Worm (Caenorhabditis elegans): Measurements from ENCODE around the gene Y45F10B.9.
"Not testable (repeated sequence)": the region's sequence is repeated elsewhere in the genome, so short reads cannot be mapped to it uniquely, and the experiment has no call there.

Gene Y45F10B.9

ce11 chrIV:13597813-13598212 lies at the start of gene Y45F10B.9:
Gene Y45F10B.9 (minus strand): TSS chrIV:13597913.
- TF ChIP-seq mab-5, elt-3, ceh-39 (tag; optimal IDR thresholded peaks at IDR 0.05): not testable (repeated sequence)

ce11 chrIV:13645823-13646222 lies 48.1 kb upstream of the Y45F10B.9 start, which contains the start of gene srz-29:
Gene srz-29 (minus strand): TSS chrIV:13645923.
- TF ChIP-seq flh-1 (GFP tag; optimal IDR thresholded peaks at IDR 0.05) (no peak), nhr-76 (tag; optimal IDR thresholded peaks at IDR 0.05) (no peak), mep-1 (tag; optimal IDR thresholded peaks at IDR 0.05) (no peak), elt-3 (tag; optimal IDR thresholded peaks at IDR 0.05) (no peak)

ce11 chrIV:13639027-13639426 lies 41.3 kb upstream of the Y45F10B.9 start, which contains the start of gene ugt-22:
Gene ugt-22 (plus strand): TSS chrIV:13639260.
- TF ChIP-seq nhr-76 (tag; optimal IDR thresholded peaks at IDR 0.05): no peak
- TF ChIP-seq ceh-83 (GFP tag; optimal IDR thresholded peaks at IDR 0.05): no peak
- TF ChIP-seq M03D4.4 (tag; optimal IDR thresholded peaks at IDR 0.05): no peak
- no peak for TF ChIP-seq mls-2 (tag; optimal IDR thresholded peaks at IDR 0.05)
- TF ChIP-seq flh-1 (GFP tag; optimal IDR thresholded peaks at IDR 0.05): no peak
- no peak for TF ChIP-seq unc-62 (GFP tag; optimal IDR thresholded peaks at IDR 0.05)
- no peak for TF ChIP-seq ceh-43 (GFP tag; optimal IDR thresholded peaks at IDR 0.05)
- TF ChIP-seq lin-32 (GFP tag; optimal IDR thresholded peaks at IDR 0.05): no peak
- TF ChIP-seq ceh-39 (tag; optimal IDR thresholded peaks at IDR 0.05): no peak
- no peak for TF ChIP-seq lin-13 (tag; optimal IDR thresholded peaks at IDR 0.05)
- no peak for TF ChIP-seq bed-3 (GFP tag; optimal IDR thresholded peaks at IDR 0.05)
- no peak for TF ChIP-seq nhr-12 (tag; optimal IDR thresholded peaks at IDR 0.05)
- no peak for TF ChIP-seq unc-120 (tag; optimal IDR thresholded peaks at IDR 0.05; ENCODE audit: poor library complexity, severe bottlenecking)
- TF ChIP-seq nhr-237 (tag; optimal IDR thresholded peaks at IDR 0.05): no peak
- no peak for TF ChIP-seq elt-1 (tag; optimal IDR thresholded peaks at IDR 0.05; ENCODE audit: borderline replicate concordance, insufficient read depth)
- no peak for TF ChIP-seq lsy-2 (tag; optimal IDR thresholded peaks at IDR 0.05)
- no peak for TF ChIP-seq mep-1 (tag; optimal IDR thresholded peaks at IDR 0.05)

- TF ChIP-seq zip-8 (tag; optimal IDR thresholded peaks at IDR 0.05) (no peak), ceh-83 (GFP tag; optimal IDR thresholded peaks at IDR 0.05) (no peak), sptf-1 (tag; optimal IDR thresholded peaks at IDR 0.05) (no peak), nhr-2 (tag; optimal IDR thresholded peaks at IDR 0.05) (no peak), bed-3 (GFP tag; optimal IDR thresholded peaks at IDR 0.05) (no peak)
These were observed 39.3 kb upstream of the Y45F10B.9 start, which contains the start of gene C08F11.7 for ce11 chrIV:13636975-13637374. Gene C08F11.7 (plus strand): TSS chrIV:13637275.

- no peak for TF ChIP-seq ceh-39 (tag; optimal IDR thresholded peaks at IDR 0.05)
These were observed 35.5 kb upstream of the Y45F10B.9 start, which contains the start of gene fbxa-98 for ce11 chrIV:13633165-13633564. Gene fbxa-98 (plus strand): TSS chrIV:13633407.

ce11 chrIV:13632613-13633012 lies 34.9 kb upstream of the Y45F10B.9 start:
- no peak for TF ChIP-seq unc-62 (GFP tag; optimal IDR thresholded peaks at IDR 0.05)
- TF ChIP-seq nhr-76 (tag; optimal IDR thresholded peaks at IDR 0.05): no peak
- no peak for TF ChIP-seq lsy-2 (tag; optimal IDR thresholded peaks at IDR 0.05)
- no peak for TF ChIP-seq zip-8 (tag; optimal IDR thresholded peaks at IDR 0.05)
- no peak for TF ChIP-seq lin-32 (GFP tag; optimal IDR thresholded peaks at IDR 0.05)
- TF ChIP-seq ces-1 (GFP tag; optimal IDR thresholded peaks at IDR 0.05): no peak
- no peak for TF ChIP-seq ceh-43 (GFP tag; optimal IDR thresholded peaks at IDR 0.05)
- TF ChIP-seq cnd-1 (tag; optimal IDR thresholded peaks at IDR 0.05): no peak
- no peak for TF ChIP-seq ceh-83 (GFP tag; optimal IDR thresholded peaks at IDR 0.05)
- no peak for TF ChIP-seq tbx-8 (GFP tag; optimal IDR thresholded peaks at IDR 0.05)
- TF ChIP-seq unc-120 (tag; optimal IDR thresholded peaks at IDR 0.05; ENCODE audit: poor library complexity, severe bottlenecking): no peak
- no peak for TF ChIP-seq nhr-2 (tag; optimal IDR thresholded peaks at IDR 0.05)
- no peak for TF ChIP-seq ceh-39 (tag; optimal IDR thresholded peaks at IDR 0.05)
- TF ChIP-seq M03D4.4 (tag; optimal IDR thresholded peaks at IDR 0.05): no peak
- TF ChIP-seq drap-1 (GFP tag; optimal IDR thresholded peaks at IDR 0.05): no peak

ce11 chrIV:13626469-13626868 lies 28.8 kb upstream of the Y45F10B.9 start, which contains the start of gene sru-21:
Gene sru-21 (plus strand): TSS chrIV:13626769.
- TF ChIP-seq ceh-83 (GFP tag; optimal IDR thresholded peaks at IDR 0.05) (no peak), nhr-28 (tag; optimal IDR thresholded peaks at IDR 0.05) (no peak), nhr-237 (tag; optimal IDR thresholded peaks at IDR 0.05) (no peak), mab-5 (tag; optimal IDR thresholded peaks at IDR 0.05) (no peak), ceh-39 (tag; optimal IDR thresholded peaks at IDR 0.05) (no peak), mls-2 (tag; optimal IDR thresholded peaks at IDR 0.05) (no peak), cnd-1 (tag; optimal IDR thresholded peaks at IDR 0.05) (no peak), ces-1 (GFP tag; optimal IDR thresholded peaks at IDR 0.05) (no peak), lsy-2 (tag; optimal IDR thresholded peaks at IDR 0.05) (no peak), elt-3 (tag; optimal IDR thresholded peaks at IDR 0.05) (no peak), lin-13 (tag; optimal IDR thresholded peaks at IDR 0.05) (no peak), sptf-1 (tag; optimal IDR thresholded peaks at IDR 0.05) (no peak), elt-1 (tag; optimal IDR thresholded peaks at IDR 0.05; ENCODE audit: borderline replicate concordance, insufficient read depth) (no peak), unc-120 (tag; optimal IDR thresholded peaks at IDR 0.05; ENCODE audit: poor library complexity, severe bottlenecking) (no peak)

All from whole organism, mixed stage, embryonic.